Fruit fly (Drosophila melanogaster) whole organism, wandering third instar larva: Measurements from ENCODE around the gene CG13392.

Source experiments
- Abd-B ChIP-seq: fragments of >200 bp; optimal IDR thresholded peaks from 2 replicates; lab custom pipeline; 2017; ENCODE audit warnings: missing biosample characterization, missing genetic modification characterization
- CG32264 ChIP-seq: fragments of 200-800 bp; sonication (Bioruptor generic); optimal IDR thresholded peaks from 2 replicates; lab custom pipeline; 2016; ENCODE audit warnings: missing biosample characterization, missing genetic modification characterization
- CG9705 ChIP-seq: fragments of 200-800 bp; sonication (Bioruptor generic); optimal IDR thresholded peaks from 2 replicates; lab custom pipeline; 2018; ENCODE audit warnings: missing biosample characterization, mild to moderate bottlenecking, missing genetic modification characterization
- CrebA ChIP-seq: fragments of 200-800 bp; sonication (Bioruptor generic); optimal IDR thresholded peaks from 2 replicates; lab custom pipeline; 2016; ENCODE audit warnings: missing biosample characterization, mild to moderate bottlenecking, missing genetic modification characterization, borderline replicate concordance
- Dfd ChIP-seq: fragments of >200 bp; optimal IDR thresholded peaks from 2 replicates; lab custom pipeline; 2017; ENCODE audit warnings: missing biosample characterization, missing genetic modification characterization
- Dif ChIP-seq: fragments of 200-275, 200-300 bp; sonication (Bioruptor generic); optimal IDR thresholded peaks from 2 replicates; lab custom pipeline; 2018; ENCODE audit warnings: missing biosample characterization, missing genetic modification characterization; ENCODE audit not compliant: partially characterized antibody
- GATAd ChIP-seq: sonication (Bioruptor generic); optimal IDR thresholded peaks from 2 replicates; lab custom pipeline; 2016; ENCODE audit warnings: missing biosample characterization, missing genetic modification characterization
- HLH106 ChIP-seq: fragments of 200-800 bp; optimal IDR thresholded peaks from 3 replicates; lab custom pipeline; 2019; ENCODE audit warnings: missing biosample characterization, mild to moderate bottlenecking, missing genetic modification characterization, moderate library complexity
- Hnf4 ChIP-seq: fragments of 200-800 bp; sonication (Bioruptor generic); optimal IDR thresholded peaks from 2 replicates; lab custom pipeline; 2016; ENCODE audit warnings: missing biosample characterization, mild to moderate bottlenecking, missing genetic modification characterization
- Hr78 ChIP-seq: fragments of >200 bp; optimal IDR thresholded peaks from 2 replicates; lab custom pipeline; 2017; ENCODE audit warnings: missing biosample characterization, missing genetic modification characterization
- Hr83 ChIP-seq: fragments of 200-300 bp; sonication (Bioruptor generic); optimal IDR thresholded peaks from 2 replicates; lab custom pipeline; 2016; ENCODE audit warnings: missing biosample characterization, mild to moderate bottlenecking, missing genetic modification characterization, moderate library complexity; ENCODE audit not compliant: poor library complexity, severe bottlenecking
- Jra ChIP-seq: sonication (Bioruptor generic); optimal IDR thresholded peaks from 2 replicates; lab custom pipeline; 2016; ENCODE audit warnings: missing biosample characterization, missing genetic modification characterization
- Mio ChIP-seq: sonication (Bioruptor generic); optimal IDR thresholded peaks from 2 replicates; lab custom pipeline; 2016; ENCODE audit warnings: missing biosample characterization, missing genetic modification characterization
- Myc ChIP-seq: fragments of >200 bp; optimal IDR thresholded peaks from 2 replicates; lab custom pipeline; 2017
- N ChIP-seq: fragments of >200 bp; optimal IDR thresholded peaks from 2 replicates; lab custom pipeline; 2018; ENCODE audit warnings: missing biosample characterization, missing external identifiers, missing genetic modification characterization
- OdsH ChIP-seq: fragments of 200-800 bp; sonication (Bioruptor generic); optimal IDR thresholded peaks from 2 replicates; lab custom pipeline; 2016; ENCODE audit warnings: missing biosample characterization, mild to moderate bottlenecking, missing genetic modification characterization
- Rel ChIP-seq, 2 experiments: fragments of 200-800 bp; sonication (Bioruptor generic) in 1 of 2; optimal IDR thresholded peaks; 2 replicates in 1 of 2; 3 replicates in 1 of 2; lab custom pipeline; 2016 to 2019; ENCODE audit warnings: mild to moderate bottlenecking in 2 of 2, missing biosample characterization in 2 of 2, missing genetic modification characterization in 2 of 2, moderate library complexity in 1 of 2
- Sp1 ChIP-seq: fragments of 200-800 bp; sonication (Bioruptor generic); optimal IDR thresholded peaks from 3 replicates; lab custom pipeline; 2019; ENCODE audit warnings: missing biosample characterization, mild to moderate bottlenecking, missing genetic modification characterization, moderate library complexity
- Vsx2 ChIP-seq: fragments of 200-300, 225-300 bp; sonication (Bioruptor generic); optimal IDR thresholded peaks from 2 replicates; lab custom pipeline; 2018; ENCODE audit warnings: missing biosample characterization, missing genetic modification characterization; ENCODE audit not compliant: partially characterized antibody
- br ChIP-seq: fragments of 200-800 bp; sonication (Bioruptor generic); optimal IDR thresholded peaks from 2 replicates; lab custom pipeline; 2016; ENCODE audit warnings: missing biosample characterization, missing genetic modification characterization
- brk ChIP-seq: fragments of 200-800 bp; sonication (Bioruptor generic); optimal IDR thresholded peaks from 2 replicates; lab custom pipeline; 2016; ENCODE audit warnings: missing biosample characterization, mild to moderate bottlenecking, missing genetic modification characterization
- dl ChIP-seq, 2 experiments: fragments of 175-275, 200-275 bp in 1 of 2; fragments of 200-275 bp in 1 of 2; sonication (Bioruptor generic); optimal IDR thresholded peaks; lab custom pipeline; 2018; ENCODE audit warnings: mild to moderate bottlenecking in 2 of 2, missing biosample characterization in 2 of 2, missing genetic modification characterization in 2 of 2, moderate library complexity in 2 of 2; ENCODE audit not compliant: partially characterized antibody in 2 of 2, insufficient read depth in 1 of 2
- dmrt93B ChIP-seq: fragments of 200-800 bp; sonication (Bioruptor generic); optimal IDR thresholded peaks from 2 replicates; lab custom pipeline; 2018; ENCODE audit warnings: missing biosample characterization, mild to moderate bottlenecking, missing genetic modification characterization
- dsf ChIP-seq: sonication (Bioruptor generic); optimal IDR thresholded peaks from 2 replicates; lab custom pipeline; 2016; ENCODE audit warnings: missing biosample characterization, missing genetic modification characterization, borderline replicate concordance
- ey ChIP-seq: fragments of 200-800 bp; sonication (Bioruptor generic); optimal IDR thresholded peaks from 2 replicates; lab custom pipeline; 2016; ENCODE audit warnings: missing biosample characterization, missing genetic modification characterization
- foxo ChIP-seq, 2 experiments: fragments of 200-800 bp; sonication (Bioruptor generic); optimal IDR thresholded peaks; 2 replicates in 1 of 2; 3 replicates in 1 of 2; lab custom pipeline; 2016 to 2017; ENCODE audit warnings: missing biosample characterization in 2 of 2, missing genetic modification characterization in 2 of 2
- fru ChIP-seq: fragments of 200-800 bp; sonication (Bioruptor generic); optimal IDR thresholded peaks from 3 replicates; lab custom pipeline; 2016; ENCODE audit warnings: missing biosample characterization, mild to moderate bottlenecking, missing genetic modification characterization
- h ChIP-seq: fragments of 200-800 bp; sonication (Bioruptor generic); optimal IDR thresholded peaks from 3 replicates; lab custom pipeline; 2016; ENCODE audit warnings: missing biosample characterization, mild to moderate bottlenecking, missing genetic modification characterization
- jim ChIP-seq: fragments of 175-275, 200-325 bp; sonication (Bioruptor generic); optimal IDR thresholded peaks from 2 replicates; lab custom pipeline; 2016; ENCODE audit warnings: missing biosample characterization, mild to moderate bottlenecking, missing genetic modification characterization
- lola ChIP-seq: fragments of >200 bp; optimal IDR thresholded peaks from 2 replicates; lab custom pipeline; 2017; ENCODE audit warnings: missing biosample characterization, missing genetic modification characterization
- pan ChIP-seq: fragments of >200 bp; optimal IDR thresholded peaks from 2 replicates; lab custom pipeline; 2017
- psq ChIP-seq: fragments of 200-800 bp; sonication (Bioruptor generic); optimal IDR thresholded peaks from 3 replicates; lab custom pipeline; 2017; ENCODE audit warnings: missing biosample characterization, mild to moderate bottlenecking, missing genetic modification characterization, moderate library complexity
- rgr ChIP-seq: fragments of 200-800 bp; sonication (Bioruptor generic); optimal IDR thresholded peaks from 3 replicates; lab custom pipeline; 2016; ENCODE audit warnings: missing biosample characterization, mild to moderate bottlenecking, missing genetic modification characterization
- sage ChIP-seq: fragments of 200-800 bp; sonication (Bioruptor generic); optimal IDR thresholded peaks from 2 replicates; lab custom pipeline; 2016; ENCODE audit warnings: missing biosample characterization, mild to moderate bottlenecking, missing genetic modification characterization
- sv ChIP-seq: fragments of 200-800 bp; sonication (Bioruptor generic); optimal IDR thresholded peaks from 3 replicates; lab custom pipeline; 2016; ENCODE audit warnings: missing biosample characterization, missing genetic modification characterization
- tai ChIP-seq: sonication (Bioruptor generic); optimal IDR thresholded peaks from 2 replicates; lab custom pipeline; 2016; ENCODE audit warnings: missing biosample characterization, missing genetic modification characterization
- usp ChIP-seq: fragments of >200 bp; optimal IDR thresholded peaks from 2 replicates; lab custom pipeline; 2017; ENCODE audit warnings: missing biosample characterization, missing genetic modification characterization
- woc ChIP-seq: sonication (Bioruptor generic); optimal IDR thresholded peaks from 2 replicates; lab custom pipeline; 2016; ENCODE audit warnings: missing biosample characterization, mild to moderate bottlenecking, missing genetic modification characterization

CG13392 gene

dm6 chr2L:8364006-8364956 lies 18.3 kb downstream of the CG13392 start, which contains the start of the genes RpS13 and CSN8:
RpS13 (minus strand) TSS chr2L:8364662.
CSN8 (plus strand) TSS chr2L:8364855.
- TF ChIP-seq CG9705 (GFP tag; lab: Kevin White, UChicago) (peak; percentile 9), N (GFP tag; lab: Kevin White, UChicago) (no peak), lola (GFP tag; lab: Kevin White, UChicago) (no peak), Hr78 (no peak), dl (GFP tag; optimal IDR thresholded peaks at IDR 0.05; lab: Kevin White, UChicago; ENCODE audit: insufficient read depth in 1 of 2, partially characterized antibody in 2 of 2) (no peak), OdsH (GFP tag; lab: Kevin White, UChicago) (no peak), fru (GFP tag; lab: Kevin White, UChicago) (peak; percentile 20), Myc (lab: Kevin White, UChicago) (peak; percentile 62), Mio (GFP tag; lab: Kevin White, UChicago) (no peak), HLH106 (tag; lab: Kevin White, UChicago) (no peak), Sp1 (GFP tag; lab: Kevin White, UChicago) (peak; percentile 58), woc (GFP tag; lab: Kevin White, UChicago) (peak; percentile 7), Hr83 (no peak), rgr (GFP tag; lab: Kevin White, UChicago) (peak; percentile 36), usp (GFP tag; lab: Kevin White, UChicago) (no peak), Vsx2 (no peak), Dif (no peak), jim (GFP tag; lab: Kevin White, UChicago) (no peak), Abd-B (GFP tag; lab: Kevin White, UChicago) (no peak), CrebA (GFP tag; lab: Kevin White, UChicago) (no peak), psq (no peak), Hnf4 (GFP tag; lab: Kevin White, UChicago) (peak; percentile 32), ey (GFP tag; lab: Kevin White, UChicago) (no peak), dsf (GFP tag; lab: Kevin White, UChicago) (no peak), CG32264 (GFP tag; lab: Kevin White, UChicago) (no peak), foxo (GFP tag; optimal IDR thresholded peaks at IDR 0.05; lab: Kevin White, UChicago) (no peak), sv (GFP tag; lab: Kevin White, UChicago) (no peak), sage (no peak), tai (GFP tag; lab: Kevin White, UChicago) (peak; percentile 48), Rel (GFP tag; optimal IDR thresholded peaks at IDR 0.05; lab: Kevin White, UChicago) (no peak), Rel (tag; optimal IDR thresholded peaks at IDR 0.05; lab: Kevin White, UChicago) (peak; percentile 3), Jra (GFP tag; lab: Kevin White, UChicago) (no peak), brk (GFP tag; lab: Kevin White, UChicago) (peak; percentile 38), GATAd (GFP tag; lab: Kevin White, UChicago) (no peak), br (GFP tag; lab: Kevin White, UChicago) (no peak), h (GFP tag; lab: Kevin White, UChicago) (peak; percentile 58), Dfd (GFP tag; lab: Kevin White, UChicago) (no peak), dmrt93B (no peak), pan (lab: Kevin White, UChicago) (no peak)

DNA sequence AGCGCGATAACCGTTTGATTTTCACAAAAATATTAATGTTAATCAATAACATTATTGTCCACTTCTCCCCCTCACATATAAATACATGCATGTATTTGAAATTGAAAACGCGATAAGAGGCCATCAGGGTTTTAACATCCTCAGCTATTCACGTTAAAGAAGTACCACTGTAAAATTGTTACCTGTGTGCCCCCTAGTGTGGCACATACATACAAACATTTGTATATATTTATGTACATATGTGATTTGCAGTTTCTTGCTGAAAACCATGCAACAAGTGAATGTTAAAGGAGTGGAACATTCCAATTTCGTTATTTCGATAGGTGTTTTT lies 19.7 kb downstream of the CG13392 start:
- TF ChIP-seq Hnf4 (GFP tag; lab: Kevin White, UChicago) (no peak), jim (GFP tag; lab: Kevin White, UChicago) (no peak), foxo (GFP tag; optimal IDR thresholded peaks at IDR 0.05; lab: Kevin White, UChicago) (no peak), CrebA (GFP tag; lab: Kevin White, UChicago) (no peak), Abd-B (GFP tag; lab: Kevin White, UChicago) (no peak), Jra (GFP tag; lab: Kevin White, UChicago) (no peak), usp (GFP tag; lab: Kevin White, UChicago) (no peak), ey (GFP tag; lab: Kevin White, UChicago) (no peak), Rel (GFP tag; optimal IDR thresholded peaks at IDR 0.05; lab: Kevin White, UChicago) (no peak), Rel (tag; optimal IDR thresholded peaks at IDR 0.05; lab: Kevin White, UChicago) (no peak), dsf (GFP tag; lab: Kevin White, UChicago) (no peak), Dif (no peak), Sp1 (GFP tag; lab: Kevin White, UChicago) (no peak), woc (GFP tag; lab: Kevin White, UChicago) (no peak), HLH106 (tag; lab: Kevin White, UChicago) (no peak), psq (no peak), OdsH (GFP tag; lab: Kevin White, UChicago) (no peak), pan (lab: Kevin White, UChicago) (no peak), GATAd (GFP tag; lab: Kevin White, UChicago) (no peak), dmrt93B (no peak)
